Fruit fly (Drosophila melanogaster): Measurements from ENCODE around the gene Rcd7.
A peak's percentile ranks its signal among the peaks of the same experiment; 100 is the strongest.

Gene Rcd7

dm6 chr3L:19516547-19516946 lies 28.4 kb upstream of the Rcd7 start (continued):
- no peak for TF ChIP-seq bsh (GFP tag; optimal IDR thresholded peaks at IDR 0.05)
- peak; percentile 76 for TF ChIP-seq CG7357 (GFP tag; IDR thresholded peaks at IDR 0.05)
- peak; percentile 69 to 77 for TF ChIP-seq Hr51 (GFP tag; optimal IDR thresholded peaks at IDR 0.05)
- TF ChIP-seq fru (optimal IDR thresholded peaks at IDR 0.05) = no peak
- peak; percentile 4 for TF ChIP-seq CG30020 (tag; optimal IDR thresholded peaks at IDR 0.05)
- TF ChIP-seq CG30403 (GFP tag; optimal IDR thresholded peaks at IDR 0.05) = peak; percentile 90
- peak in 1 of 2 experiments; percentile 28 for TF ChIP-seq tll (GFP tag; optimal IDR thresholded peaks at IDR 0.05)
- peak; percentile 73; the same call in 2 of the 3 replicates for TF ChIP-seq CG14050 (GFP tag; IDR thresholded peaks at IDR 0.05)
- TF ChIP-seq D19B (GFP tag; optimal IDR thresholded peaks at IDR 0.05) = peak; percentile 81
- peak; percentile 95 for TF ChIP-seq p53 (GFP tag; optimal IDR thresholded peaks at IDR 0.05)
- TF ChIP-seq PHDP (tag; optimal IDR thresholded peaks at IDR 0.05) = no peak
- peak; percentile 58; the same call in 2 of the 3 replicates for TF ChIP-seq CG16813 (GFP tag; IDR thresholded peaks at IDR 0.05; ENCODE audit: partially characterized antibody)
- TF ChIP-seq dmrt99B (tag; optimal IDR thresholded peaks at IDR 0.05) = peak; percentile 60
- TF ChIP-seq CG17829 (tag; optimal IDR thresholded peaks at IDR 0.05) = peak; percentile 82
- TF ChIP-seq jing (GFP tag; optimal IDR thresholded peaks at IDR 0.05) = peak; percentile 77
- peak; percentile 53; the same call in 1 of the 3 replicates for TF ChIP-seq Opbp (GFP tag; IDR thresholded peaks at IDR 0.05; ENCODE audit: partially characterized antibody)
- TF ChIP-seq CG1792 (GFP tag; optimal IDR thresholded peaks at IDR 0.05) = peak; percentile 79
- TF ChIP-seq CG14860 (GFP tag; IDR thresholded peaks at IDR 0.05; ENCODE audit: partially characterized antibody) = 0 out of 3 replicates have a peak, but pooled peaks have one; percentile 12
- peak; percentile 96 for TF ChIP-seq ttk (GFP tag; IDR thresholded peaks at IDR 0.05)
- peak; percentile 33 for TF ChIP-seq CG31388 (GFP tag; optimal IDR thresholded peaks at IDR 0.05)
- TF ChIP-seq Dp (GFP tag; optimal IDR thresholded peaks at IDR 0.05) = no peak
- TF ChIP-seq CG10209 (GFP tag; optimal IDR thresholded peaks at IDR 0.05) = peak; percentile 86
- peak; percentile 87 for TF ChIP-seq CG5245 (GFP tag; optimal IDR thresholded peaks at IDR 0.05)
- peak; percentile 64 for TF ChIP-seq scrt (GFP tag; optimal IDR thresholded peaks at IDR 0.05)
- TF ChIP-seq run (tag; optimal IDR thresholded peaks at IDR 0.05) = no peak
- TF ChIP-seq Scr (GFP tag; IDR thresholded peaks at IDR 0.05; ENCODE audit: partially characterized antibody) = 0 out of 2 replicates have a peak, but pooled peaks have one; percentile 17
- peak; percentile 71 for TF ChIP-seq Chrac-16 (GFP tag; optimal IDR thresholded peaks at IDR 0.05)
- TF ChIP-seq trem (tag; optimal IDR thresholded peaks at IDR 0.05) = peak; percentile 75
- TF ChIP-seq CG32532 (GFP tag; IDR thresholded peaks at IDR 0.05) = peak; percentile 97
- TF ChIP-seq CG11504 (tag; optimal IDR thresholded peaks at IDR 0.05) = peak; percentile 80
- peak; percentile 86 for TF ChIP-seq Max (GFP tag; optimal IDR thresholded peaks at IDR 0.05)
- TF ChIP-seq CG33557 (GFP tag; optimal IDR thresholded peaks at IDR 0.05) = peak; percentile 59
- peak; percentile 86 for TF ChIP-seq ash1 (GFP tag; optimal IDR thresholded peaks at IDR 0.05)
- peak; percentile 68 for TF ChIP-seq CG12769 (tag; optimal IDR thresholded peaks at IDR 0.05)
- peak; percentile 74 for TF ChIP-seq BtbVII (GFP tag; optimal IDR thresholded peaks at IDR 0.05)
- peak; percentile 75 for TF ChIP-seq Mes4 (GFP tag; optimal IDR thresholded peaks at IDR 0.05)
- TF ChIP-seq sc (optimal IDR thresholded peaks at IDR 0.05) = no peak
- TF ChIP-seq sc (GFP tag; optimal IDR thresholded peaks at IDR 0.05) = peak; percentile 46
- peak; percentile 68 for TF ChIP-seq Bdp1 (GFP tag; optimal IDR thresholded peaks at IDR 0.05)
- TF ChIP-seq pan (optimal IDR thresholded peaks at IDR 0.05) = no peak
- TF ChIP-seq pan (GFP tag; optimal IDR thresholded peaks at IDR 0.05 in 1 of 2, IDR thresholded peaks at IDR 0.05 in 1 of 2) = peak in 1 of 2 experiments; percentile 93
- no peak for TF ChIP-seq nom (GFP tag; optimal IDR thresholded peaks at IDR 0.05)
- TF ChIP-seq Hey (tag; optimal IDR thresholded peaks at IDR 0.05) = no peak
- peak; percentile 27 for TF ChIP-seq TFAM (GFP tag; optimal IDR thresholded peaks at IDR 0.05)
- TF ChIP-seq Hmr (GFP tag; optimal IDR thresholded peaks at IDR 0.05) = peak; percentile 92
- peak; percentile 50; the same call in 1 of the 2 replicates for TF ChIP-seq ato (GFP tag; IDR thresholded peaks at IDR 0.05; ENCODE audit: partially characterized antibody)
- TF ChIP-seq zfh1 (GFP tag; IDR thresholded peaks at IDR 0.05) = peak; percentile 96
- peak; percentile 95 for TF ChIP-seq ase (GFP tag; IDR thresholded peaks at IDR 0.05)
- peak; percentile 91 for TF ChIP-seq sisA (GFP tag; IDR thresholded peaks at IDR 0.05)

All from whole organism, embryonic.